Fruit fly (Drosophila melanogaster) whole organism, prepupa: ENCODE data around the gene CG33284.

Experiments
- Blimp-1 ChIP-seq: fragments of 200-800 bp; sonication (Bioruptor generic); optimal IDR thresholded peaks from 3 replicates; lab custom pipeline; 2017; ENCODE audit warnings: missing biosample characterization, missing genetic modification characterization, mild to moderate bottlenecking, moderate library complexity, missing genetic modification reagents
- CG10669 ChIP-seq: fragments of 200-800 bp; sonication (Bioruptor generic); optimal IDR thresholded peaks from 3 replicates; lab custom pipeline; 2018; ENCODE audit warnings: missing biosample characterization, mild to moderate bottlenecking, missing genetic modification characterization, moderate library complexity
- CG11762 ChIP-seq: fragments of 200-800 bp; sonication (Bioruptor generic); optimal IDR thresholded peaks from 3 replicates; lab custom pipeline; 2016; ENCODE audit warnings: missing biosample characterization, missing genetic modification characterization; ENCODE audit not compliant: insufficient read depth
- CG15336 ChIP-seq: fragments of 200-800 bp; sonication (Bioruptor generic); IDR thresholded peaks from 2 replicates; pipeline ENCODE4 v1.3.6; 2022; ENCODE audit warnings: missing biosample characterization, missing genetic modification characterization
- CG1621 ChIP-seq: fragments of 200-800 bp; sonication (Bioruptor generic); optimal IDR thresholded peaks from 3 replicates; lab custom pipeline; 2018; ENCODE audit warnings: missing biosample characterization, mild to moderate bottlenecking, missing genetic modification characterization
- CG16779 ChIP-seq: fragments of 200-800 bp; sonication (Bioruptor generic); optimal IDR thresholded peaks from 3 replicates; lab custom pipeline; 2017; ENCODE audit warnings: missing biosample characterization, mild to moderate bottlenecking, missing genetic modification characterization
- CG3032 ChIP-seq: fragments of 200-800 bp; optimal IDR thresholded peaks from 2 replicates; lab custom pipeline; 2019; ENCODE audit warnings: missing biosample characterization, mild to moderate bottlenecking, missing genetic modification characterization, moderate library complexity
- CG31627 ChIP-seq: fragments of 200-800 bp; sonication (Bioruptor generic); optimal IDR thresholded peaks from 3 replicates; lab custom pipeline; 2016; ENCODE audit warnings: missing biosample characterization, missing genetic modification characterization
- CG32006 ChIP-seq: fragments of 200-800 bp; sonication (Bioruptor generic); optimal IDR thresholded peaks from 3 replicates; lab custom pipeline; 2017; ENCODE audit warnings: missing biosample characterization, mild to moderate bottlenecking, missing genetic modification characterization
- CG3919 ChIP-seq: fragments of 200-800 bp; sonication (Bioruptor generic); optimal IDR thresholded peaks from 3 replicates; lab custom pipeline; 2016; ENCODE audit warnings: missing biosample characterization, missing genetic modification characterization
- CG6163 ChIP-seq: fragments of 200-800 bp; sonication (Bioruptor generic); IDR thresholded peaks from 3 replicates; pipeline ENCODE4 v1.3.6; 2022; ENCODE audit warnings: missing biosample characterization, missing genetic modification characterization
- CG6276 ChIP-seq: fragments of 200-800 bp; sonication (Bioruptor generic); optimal IDR thresholded peaks from 2 replicates; lab custom pipeline; 2017; ENCODE audit warnings: missing biosample characterization, mild to moderate bottlenecking, missing genetic modification characterization
- CG6792 ChIP-seq: fragments of 200-800 bp; sonication (Bioruptor generic); optimal IDR thresholded peaks from 3 replicates; lab custom pipeline; 2016; ENCODE audit warnings: missing biosample characterization, missing genetic modification characterization
- CG6808 ChIP-seq: fragments of 200-800 bp; sonication (Bioruptor generic); optimal IDR thresholded peaks from 3 replicates; lab custom pipeline; 2017; ENCODE audit warnings: missing biosample characterization, missing genetic modification characterization, mild to moderate bottlenecking, moderate library complexity, missing genetic modification reagents
- CG7368 ChIP-seq: fragments of 200-800 bp; sonication (Bioruptor generic); optimal IDR thresholded peaks from 3 replicates; lab custom pipeline; 2016; ENCODE audit warnings: missing biosample characterization, missing genetic modification characterization
- CG8319 ChIP-seq: fragments of 200-800 bp; sonication (Bioruptor generic); optimal IDR thresholded peaks from 3 replicates; lab custom pipeline; 2016; ENCODE audit warnings: missing biosample characterization, missing genetic modification characterization
- Eip78C ChIP-seq: fragments of 200-800 bp; sonication (Bioruptor generic); peaks from one replicate; lab custom pipeline; 2016; ENCODE audit warnings: missing biosample characterization, missing genetic modification characterization
- Eip93F ChIP-seq: fragments of 200-800 bp; sonication (Bioruptor generic); optimal IDR thresholded peaks from 2 replicates; lab custom pipeline; 2016; ENCODE audit warnings: missing biosample characterization, mild to moderate bottlenecking, missing genetic modification characterization
- Ets21C ChIP-seq: fragments of 200-800 bp; sonication (Bioruptor generic); optimal IDR thresholded peaks from 3 replicates; lab custom pipeline; 2016; ENCODE audit warnings: missing biosample characterization, missing genetic modification characterization
- Ets96B ChIP-seq: fragments of 200-800 bp; optimal IDR thresholded peaks from 2 replicates; lab custom pipeline; 2019; ENCODE audit warnings: missing biosample characterization, mild to moderate bottlenecking, missing genetic modification characterization, moderate library complexity
- Hr38 ChIP-seq: sonication (Bioruptor generic); optimal IDR thresholded peaks from 2 replicates; lab custom pipeline; 2016; ENCODE audit warnings: missing biosample characterization, missing genetic modification characterization
- Hr39 ChIP-seq: fragments of 200-800 bp; sonication (Bioruptor generic); optimal IDR thresholded peaks from 2 replicates; lab custom pipeline; 2016; ENCODE audit warnings: missing biosample characterization, missing genetic modification characterization
- Hr4 ChIP-seq: fragments of 200-800 bp; sonication (Bioruptor generic); optimal IDR thresholded peaks from 3 replicates; lab custom pipeline; 2016; ENCODE audit warnings: missing biosample characterization, missing genetic modification characterization
- Lpt ChIP-seq: fragments of 200-800 bp; sonication (Bioruptor generic); optimal IDR thresholded peaks from 3 replicates; lab custom pipeline; 2016; ENCODE audit warnings: missing biosample characterization, missing genetic modification characterization
- Met ChIP-seq: fragments of 200-800 bp; sonication (Bioruptor generic); optimal IDR thresholded peaks from 3 replicates; lab custom pipeline; 2016; ENCODE audit warnings: missing biosample characterization, missing genetic modification characterization
- OdsH ChIP-seq: fragments of 200-800 bp; sonication (Bioruptor generic); optimal IDR thresholded peaks from 3 replicates; lab custom pipeline; 2016; ENCODE audit warnings: missing biosample characterization, missing genetic modification characterization
- Smox ChIP-seq: fragments of 200-800 bp; sonication (Bioruptor generic); optimal IDR thresholded peaks from 3 replicates; lab custom pipeline; 2016; ENCODE audit warnings: missing biosample characterization, missing genetic modification characterization
- Sox14 ChIP-seq: fragments of 200-800 bp; sonication (Bioruptor generic); optimal IDR thresholded peaks from 3 replicates; lab custom pipeline; 2016; ENCODE audit warnings: missing biosample characterization, missing genetic modification characterization
- Sox15 ChIP-seq: fragments of 200-800 bp; sonication (Bioruptor generic); optimal IDR thresholded peaks from 3 replicates; lab custom pipeline; 2016; ENCODE audit warnings: missing biosample characterization, missing genetic modification characterization
- achi ChIP-seq: fragments of 200-800 bp; sonication (Bioruptor generic); optimal IDR thresholded peaks from 3 replicates; lab custom pipeline; 2016; ENCODE audit warnings: missing biosample characterization, missing genetic modification characterization
- acj6 ChIP-seq: fragments of 200-800 bp; sonication (Bioruptor generic); optimal IDR thresholded peaks from 3 replicates; lab custom pipeline; 2016; ENCODE audit warnings: missing biosample characterization, missing genetic modification characterization
- cyc ChIP-seq: fragments of 200-800 bp; sonication (Bioruptor generic); optimal IDR thresholded peaks from 3 replicates; lab custom pipeline; 2016; ENCODE audit warnings: missing biosample characterization, missing genetic modification characterization
- eg ChIP-seq: fragments of 200-800 bp; sonication (Bioruptor generic); IDR thresholded peaks from 3 replicates; pipeline ENCODE4 v1.3.6; 2022; ENCODE audit warnings: missing biosample characterization, missing genetic modification characterization
- fd59A ChIP-seq: fragments of 200-800 bp; sonication (Bioruptor generic); optimal IDR thresholded peaks from 2 replicates; lab custom pipeline; 2017; ENCODE audit warnings: missing biosample characterization, mild to moderate bottlenecking, missing genetic modification characterization, missing genetic modification reagents
- fd85E ChIP-seq: fragments of 200-800 bp; sonication (Bioruptor generic); optimal IDR thresholded peaks from 3 replicates; lab custom pipeline; 2016; ENCODE audit warnings: missing biosample characterization, missing genetic modification characterization
- fkh ChIP-seq: fragments of 200-800 bp; sonication (Bioruptor generic); optimal IDR thresholded peaks from 3 replicates; lab custom pipeline; 2017; ENCODE audit warnings: missing biosample characterization, mild to moderate bottlenecking, missing genetic modification characterization, moderate library complexity
- lz ChIP-seq: fragments of 200-800 bp; sonication (Bioruptor generic); optimal IDR thresholded peaks from 3 replicates; lab custom pipeline; 2016; ENCODE audit warnings: missing biosample characterization, missing genetic modification characterization
- net ChIP-seq: fragments of 200-800 bp; sonication (Bioruptor generic); optimal IDR thresholded peaks from 3 replicates; lab custom pipeline; 2016; ENCODE audit warnings: missing biosample characterization, missing genetic modification characterization
- salr ChIP-seq, 2 experiments: fragments of 200-800 bp; sonication (Bioruptor generic); optimal IDR thresholded peaks; 3 replicates each; lab custom pipeline; 2016 to 2018; ENCODE audit warnings: missing biosample characterization in 2 of 2, missing genetic modification characterization in 2 of 2, mild to moderate bottlenecking in 1 of 2
- spab ChIP-seq: fragments of 200-800 bp; sonication (Bioruptor generic); optimal IDR thresholded peaks from 2 replicates; lab custom pipeline; 2017; ENCODE audit warnings: missing biosample characterization, mild to moderate bottlenecking, missing genetic modification characterization, missing genetic modification reagents
- ss ChIP-seq, 2 experiments: fragments of 200-800 bp; sonication (Bioruptor generic); optimal IDR thresholded peaks; 2 replicates in 1 of 2; 3 replicates in 1 of 2; lab custom pipeline; 2017 to 2018; ENCODE audit warnings: mild to moderate bottlenecking in 2 of 2, missing biosample characterization in 2 of 2, missing genetic modification characterization in 2 of 2, moderate library complexity in 1 of 2
- svp ChIP-seq: fragments of 200-800 bp; sonication (Bioruptor generic); peaks from one replicate; lab custom pipeline; 2016; ENCODE audit warnings: missing biosample characterization, missing genetic modification characterization
- vri ChIP-seq: fragments of 200-800 bp; sonication (Bioruptor generic); optimal IDR thresholded peaks from 3 replicates; lab custom pipeline; 2016; ENCODE audit warnings: missing biosample characterization, mild to moderate bottlenecking, missing genetic modification characterization

CG33284 gene

dm6 chr3L:21122522-21122923, 1.0 kb upstream of the CG33284 start (continued):
- TF ChIP-seq CG6792 (GFP tag; lab: Kevin White, UChicago): no peak
- peak; percentile 32 to 76 for TF ChIP-seq ss (GFP tag; optimal IDR thresholded peaks at IDR 0.05; lab: Kevin White, UChicago)
- peak; percentile 15 for TF ChIP-seq fd59A
- peak; percentile 42 for TF ChIP-seq spab (GFP tag; lab: Kevin White, UChicago)
- TF ChIP-seq CG3032: peak; percentile 48
- peak; percentile 0 for TF ChIP-seq Hr4 (GFP tag; lab: Kevin White, UChicago)
- TF ChIP-seq net (GFP tag; lab: Kevin White, UChicago): peak; percentile 23
- TF ChIP-seq CG32006: peak; percentile 66
- no peak for TF ChIP-seq CG8319
- TF ChIP-seq svp (GFP tag; lab: Kevin White, UChicago): no peak
- TF ChIP-seq CG10669 (GFP tag; lab: Kevin White, UChicago): peak; percentile 22
- TF ChIP-seq CG7368: no peak
- TF ChIP-seq CG3919: peak; percentile 50
- TF ChIP-seq OdsH (GFP tag; lab: Kevin White, UChicago): peak; percentile 2
- no peak for TF ChIP-seq Hr38

dm6 chr3L:21129682-21130081, 6.1 kb downstream of the CG33284 start:
- no peak for TF ChIP-seq achi (GFP tag; lab: Kevin White, UChicago)
- no peak for TF ChIP-seq CG32006
- TF ChIP-seq CG11762: no peak
- TF ChIP-seq salr (GFP tag; optimal IDR thresholded peaks at IDR 0.05; lab: Kevin White, UChicago): no peak
- TF ChIP-seq net (GFP tag; lab: Kevin White, UChicago): no peak
- TF ChIP-seq, all 60 proteins: peak for 0

- TF ChIP-seq Blimp-1 (GFP tag; lab: Kevin White, UChicago) (no peak), fkh (peak; percentile 90), Eip78C (GFP tag; lab: Kevin White, UChicago) (peak; percentile 75), CG15336 (GFP tag; lab: Robert Waterston, UW) (0 out of 2 replicates have a peak, but pooled peaks have one; percentile 8)
These were observed 7.4 kb downstream of the CG33284 start, which contains the start of gene ko for dm6 chr3L:21130839-21131410. ko (minus strand) TSS chr3L:21131159.

- TF ChIP-seq acj6 (GFP tag; lab: Kevin White, UChicago): no peak
- no peak for TF ChIP-seq eg
- TF ChIP-seq Smox (GFP tag; lab: Kevin White, UChicago): no peak
- no peak for TF ChIP-seq CG6163 (GFP tag; lab: Robert Waterston, UW)
- no peak for TF ChIP-seq Lpt (GFP tag; lab: Kevin White, UChicago)
- TF ChIP-seq Met: no peak
- TF ChIP-seq CG6792 (GFP tag; lab: Kevin White, UChicago): no peak
- TF ChIP-seq vri (GFP tag; lab: Kevin White, UChicago): no peak
- no peak for TF ChIP-seq CG31627
- TF ChIP-seq, all 60 proteins: peak for 0
These were observed 7.9 kb downstream of the CG33284 start, which contains the start of gene ICA69 for dm6 chr3L:21131427-21131826. ICA69 (plus strand) TSS chr3L:21131446.

- TF ChIP-seq Hr39 (GFP tag; lab: Kevin White, UChicago) (peak; percentile 29), CG6808 (GFP tag; lab: Kevin White, UChicago) (peak; percentile 96), fd59A (no peak)
These were observed 12.3 kb downstream of the CG33284 start for dm6 chr3L:21135850-21136249.

dm6 chr3L:21136253-21136652, 12.7 kb downstream of the CG33284 start, which contains the start of gene CG10565:
CG10565 (minus strand) TSS chr3L:21136353.
- TF ChIP-seq CG1621 (tag; lab: Kevin White, UChicago) (no peak), ss (GFP tag; optimal IDR thresholded peaks at IDR 0.05; lab: Kevin White, UChicago) (no peak), CG31627 (no peak), CG6276 (no peak), fd59A (no peak), Ets21C (GFP tag; lab: Kevin White, UChicago) (no peak), Sox15 (GFP tag; lab: Kevin White, UChicago) (no peak), Eip93F (no peak), fd85E (no peak), CG7368 (no peak), CG16779 (no peak), eg (no peak), Ets96B (no peak), cyc (no peak), Sox14 (GFP tag; lab: Kevin White, UChicago) (no peak), lz (GFP tag; lab: Kevin White, UChicago) (no peak), svp (GFP tag; lab: Kevin White, UChicago) (no peak)
